Worm (Caenorhabditis elegans) whole organism, L2 larva: ENCODE data around the gene gcy-6.
"Not testable (repeated sequence)": the region's sequence is repeated elsewhere in the genome, so short reads cannot be mapped to it uniquely, and the experiment has no call there.

Experiments used
- C34F6.9 ChIP-seq: fragments of 150-350 bp; optimal IDR thresholded peaks from 2 replicates; lab custom pipeline; 2014; ENCODE audit warnings: missing biosample characterization, missing genetic modification characterization
- F13H6.1 ChIP-seq: sonication (generic microtip); optimal IDR thresholded peaks from 2 replicates; lab custom pipeline; 2016; ENCODE audit warnings: missing genetic modification characterization, missing compliant biosample characterization
- R02D3.7 ChIP-seq: fragments of 150-350 bp; optimal IDR thresholded peaks from 2 replicates; lab custom pipeline; 2014; ENCODE audit warnings: missing biosample characterization, missing genetic modification characterization
- Y55F3AM.14 ChIP-seq: fragments of 200-800 bp; sonication (Bioruptor generic); optimal IDR thresholded peaks from 2 replicates; lab custom pipeline; 2018; ENCODE audit warnings: mild to moderate bottlenecking, missing genetic modification characterization, missing compliant biosample characterization
- alr-1 ChIP-seq: fragments of 150-350 bp; optimal IDR thresholded peaks from 2 replicates; lab custom pipeline; 2014; ENCODE audit warnings: missing biosample characterization, missing genetic modification characterization
- aly-2 ChIP-seq: fragments of 150-350 bp; optimal IDR thresholded peaks from 2 replicates; lab custom pipeline; 2014; ENCODE audit warnings: missing biosample characterization, missing genetic modification characterization
- ama-1 ChIP-seq: fragments of 150-350 bp; optimal IDR thresholded peaks from 2 replicates; lab custom pipeline; 2018; ENCODE audit warnings: inconsistent platforms
- blmp-1 ChIP-seq: sonication (generic microtip); optimal IDR thresholded peaks from 2 replicates; lab custom pipeline; 2017; ENCODE audit warnings: missing genetic modification characterization, mild to moderate bottlenecking, missing compliant biosample characterization, antibody characterized with exemption, moderate library complexity; ENCODE audit not compliant: insufficient read depth
- ceh-16 ChIP-seq: fragments of 150-350 bp; optimal IDR thresholded peaks from 2 replicates; lab custom pipeline; 2014; ENCODE audit warnings: missing biosample characterization, missing genetic modification characterization
- ceh-82 ChIP-seq: fragments of 150-350 bp; optimal IDR thresholded peaks from 2 replicates; lab custom pipeline; 2014; ENCODE audit warnings: missing biosample characterization, missing genetic modification characterization
- crh-2 ChIP-seq: sonication (generic microtip); optimal IDR thresholded peaks from 2 replicates; lab custom pipeline; 2017; ENCODE audit warnings: missing biosample characterization, missing genetic modification characterization
- dmd-4 ChIP-seq: sonication (generic microtip); optimal IDR thresholded peaks from 2 replicates; lab custom pipeline; 2017; ENCODE audit warnings: missing biosample characterization, missing genetic modification characterization
- egl-27 ChIP-seq: sonication (generic microtip); optimal IDR thresholded peaks from 3 replicates; lab custom pipeline; 2017; ENCODE audit warnings: missing biosample characterization, missing genetic modification reagents, missing genetic modification characterization
- elt-3 ChIP-seq: sonication (generic microtip); optimal IDR thresholded peaks from 2 replicates; lab custom pipeline; 2017; ENCODE audit warnings: missing biosample characterization, missing genetic modification characterization
- fos-1 ChIP-seq: fragments of 150-350 bp; optimal IDR thresholded peaks from 2 replicates; lab custom pipeline; 2014; ENCODE audit warnings: missing biosample characterization, missing genetic modification characterization
- gmeb-1 ChIP-seq: fragments of 150-350 bp; optimal IDR thresholded peaks from 2 replicates; lab custom pipeline; 2014; ENCODE audit warnings: missing biosample characterization, missing genetic modification characterization
- lin-11 ChIP-seq: fragments of 150-350 bp; sonication (generic microtip); optimal IDR thresholded peaks from 2 replicates; lab custom pipeline; 2014; ENCODE audit warnings: missing biosample characterization, missing genetic modification characterization, inconsistent platforms, mixed read lengths
- lin-13 ChIP-seq: fragments of 150-350 bp; optimal IDR thresholded peaks from 2 replicates; lab custom pipeline; 2014; ENCODE audit warnings: missing biosample characterization, missing genetic modification reagents, missing genetic modification characterization
- lsy-2 ChIP-seq, 2 experiments: fragments of 150-350 bp in 1 of 2; sonication (generic microtip) in 1 of 2; optimal IDR thresholded peaks; 2 replicates each; lab custom pipeline; 2014 to 2017; ENCODE audit warnings: missing biosample characterization in 2 of 2, missing genetic modification characterization in 2 of 2
- mab-5 ChIP-seq: fragments of 150-350 bp; optimal IDR thresholded peaks from 2 replicates; lab custom pipeline; 2014; ENCODE audit warnings: missing biosample characterization, missing genetic modification characterization
- mbf-1 ChIP-seq: sonication (generic microtip); optimal IDR thresholded peaks from 2 replicates; lab custom pipeline; 2017; ENCODE audit warnings: missing biosample characterization, missing genetic modification characterization
- nhr-10 ChIP-seq: sonication (generic microtip); optimal IDR thresholded peaks from 2 replicates; lab custom pipeline; 2017; ENCODE audit warnings: missing biosample characterization, missing genetic modification characterization
- nhr-11 ChIP-seq: fragments of 150-350 bp; optimal IDR thresholded peaks from 2 replicates; lab custom pipeline; 2014; ENCODE audit warnings: missing biosample characterization, missing genetic modification characterization
- nhr-12 ChIP-seq: fragments of 150-350 bp; optimal IDR thresholded peaks from 2 replicates; lab custom pipeline; 2014; ENCODE audit warnings: missing biosample characterization, missing genetic modification characterization
- nhr-129 ChIP-seq: fragments of 150-350 bp; optimal IDR thresholded peaks from 2 replicates; lab custom pipeline; 2014; ENCODE audit warnings: missing biosample characterization, missing genetic modification characterization
- nhr-21 ChIP-seq: fragments of 150-350 bp; optimal IDR thresholded peaks from 2 replicates; lab custom pipeline; 2014; ENCODE audit warnings: missing biosample characterization, missing genetic modification characterization
- nhr-25 ChIP-seq: fragments of 150-350 bp; sonication (generic microtip); optimal IDR thresholded peaks from 3 replicates; lab custom pipeline; 2014; ENCODE audit warnings: missing biosample characterization, missing genetic modification characterization
- nhr-6 ChIP-seq: fragments of 150-350 bp; optimal IDR thresholded peaks from 2 replicates; lab custom pipeline; 2014; ENCODE audit warnings: missing biosample characterization, missing genetic modification characterization
- peb-1 ChIP-seq: fragments of 150-350 bp; optimal IDR thresholded peaks from 2 replicates; lab custom pipeline; 2014; ENCODE audit warnings: missing biosample characterization, missing genetic modification characterization
- sem-4 ChIP-seq: fragments of 150-350 bp; optimal IDR thresholded peaks from 2 replicates; lab custom pipeline; 2014; ENCODE audit warnings: missing biosample characterization, missing genetic modification reagents, missing genetic modification characterization
- skn-1 ChIP-seq: sonication (generic microtip); optimal IDR thresholded peaks from 2 replicates; lab custom pipeline; 2017; ENCODE audit warnings: missing biosample characterization, missing genetic modification characterization
- sma-3 ChIP-seq: sonication (generic microtip); optimal IDR thresholded peaks from 2 replicates; lab custom pipeline; 2016; ENCODE audit warnings: missing genetic modification reagents, missing genetic modification characterization, missing compliant biosample characterization
- sma-9 ChIP-seq, 2 experiments: fragments of 150-350 bp in 1 of 2; sonication (generic microtip) in 1 of 2; optimal IDR thresholded peaks; 2 replicates each; lab custom pipeline; 2014 to 2016; ENCODE audit warnings: missing genetic modification characterization in 2 of 2, mild to moderate bottlenecking in 1 of 2, missing biosample characterization in 1 of 2, missing compliant biosample characterization in 1 of 2, missing genetic modification reagents in 1 of 2, moderate library complexity in 1 of 2
- snpc-4 ChIP-seq: fragments of 150-350 bp; optimal IDR thresholded peaks from 2 replicates; lab custom pipeline; 2014; ENCODE audit warnings: missing biosample characterization, missing genetic modification characterization
- unc-39 ChIP-seq: fragments of 150-350 bp; optimal IDR thresholded peaks from 2 replicates; lab custom pipeline; 2014; ENCODE audit warnings: missing biosample characterization, missing genetic modification characterization
- unc-55 ChIP-seq: fragments of 150-350 bp; sonication (generic microtip); optimal IDR thresholded peaks from 3 replicates; lab custom pipeline; 2014; ENCODE audit warnings: missing biosample characterization, missing genetic modification reagents, missing genetic modification characterization
- unc-62 ChIP-seq: fragments of 150-350 bp; optimal IDR thresholded peaks from 2 replicates; lab custom pipeline; 2014; ENCODE audit warnings: missing biosample characterization, missing genetic modification reagents, missing genetic modification characterization
- zag-1 ChIP-seq: fragments of 150-350 bp; optimal IDR thresholded peaks from 2 replicates; lab custom pipeline; 2014; ENCODE audit warnings: missing biosample characterization, missing genetic modification characterization
- ztf-11 ChIP-seq: sonication (generic microtip); optimal IDR thresholded peaks from 2 replicates; lab custom pipeline; 2017; ENCODE audit warnings: missing biosample characterization, missing genetic modification characterization
- ztf-4 ChIP-seq: fragments of 150-350 bp; optimal IDR thresholded peaks from 2 replicates; lab custom pipeline; 2014; ENCODE audit warnings: missing biosample characterization, missing genetic modification characterization

gcy-6 gene

ce11 chrV:10350054-10350453 is 36.2 kb upstream of the gcy-6 start, which contains the start of gene K07C5.9:
Gene K07C5.9 (minus strand): TSS chrV:10350154.
- TF ChIP-seq peb-1 (tag; lab: Kevin White, UChicago) (no peak), ceh-82 (tag; lab: Kevin White, UChicago) (no peak), nhr-25 (tag; lab: Kevin White, UChicago) (no peak), R02D3.7 (tag; lab: Kevin White, UChicago) (no peak), unc-39 (tag; lab: Kevin White, UChicago) (no peak), lin-11 (no peak), ama-1 (lab: Kevin White, UChicago) (no peak), blmp-1 (tag; lab: Kevin White, UChicago) (no peak), skn-1 (no peak), unc-55 (no peak), fos-1 (tag; lab: Kevin White, UChicago) (no peak), egl-27 (tag; lab: Kevin White, UChicago) (no peak), gmeb-1 (no peak)

ce11 chrV:10342904-10343303 is 29.1 kb upstream of the gcy-6 start, which contains the start of gene K07C5.3:
Gene K07C5.3 (plus strand): TSS chrV:10343032.
- TF ChIP-seq nhr-10 (tag; lab: Kevin White, UChicago) (no peak), nhr-6 (no peak), alr-1 (no peak), sma-9 (GFP tag; optimal IDR thresholded peaks at IDR 0.05; lab: Kevin White, UChicago) (no peak), sma-9 (tag; optimal IDR thresholded peaks at IDR 0.05; lab: Kevin White, UChicago) (no peak), C34F6.9 (no peak), blmp-1 (tag; lab: Kevin White, UChicago) (no peak), zag-1 (tag; lab: Kevin White, UChicago) (no peak), nhr-11 (tag; lab: Kevin White, UChicago) (no peak), dmd-4 (tag; lab: Kevin White, UChicago) (no peak), elt-3 (tag; lab: Kevin White, UChicago) (no peak), nhr-21 (no peak), crh-2 (no peak)
- TF ChIP-seq, all 48 proteins: peak for 0

- TF ChIP-seq F13H6.1 (peak; percentile 77), blmp-1 (tag; lab: Kevin White, UChicago) (peak; percentile 4), sma-9 (GFP tag; optimal IDR thresholded peaks at IDR 0.05; lab: Kevin White, UChicago) (peak; percentile 74), lin-13 (peak; percentile 62), gmeb-1 (peak; percentile 69), nhr-129 (tag; lab: Kevin White, UChicago) (peak; percentile 45), unc-55 (peak; percentile 42), C34F6.9 (peak; percentile 36), sem-4 (peak; percentile 55), lsy-2 (tag; optimal IDR thresholded peaks at IDR 0.05; lab: Kevin White, UChicago) (peak; percentile 42 to 61), nhr-25 (tag; lab: Kevin White, UChicago) (peak; percentile 27), mab-5 (peak; percentile 30), sma-3 (peak; percentile 66), crh-2 (peak; percentile 31), Y55F3AM.14 (GFP tag; lab: Kevin White, UChicago) (peak; percentile 33)
- not testable (repeated sequence) for TF ChIP-seq sma-9 (tag; optimal IDR thresholded peaks at IDR 0.05; lab: Kevin White, UChicago)
Observed at ce11 chrV:10341905-10342328, 28.1 kb upstream of the gcy-6 start, which contains the start of gene K07C5.13. Gene K07C5.13 (plus strand): TSS chrV:10342055.

ce11 chrV:10339200-10339599 is 25.3 kb upstream of the gcy-6 start, which contains the start of gene K07C5.2:
Gene K07C5.2 (plus strand): TSS chrV:10339500.
- no peak for TF ChIP-seq aly-2 (tag; lab: Kevin White, UChicago)
- TF ChIP-seq unc-62 = no peak
- no peak for TF ChIP-seq elt-3 (tag; lab: Kevin White, UChicago)
- no peak for TF ChIP-seq peb-1 (tag; lab: Kevin White, UChicago)
- TF ChIP-seq snpc-4 = no peak
- TF ChIP-seq mbf-1 (tag; lab: Kevin White, UChicago) = no peak
- TF ChIP-seq ceh-16 (tag; lab: Kevin White, UChicago) = no peak
- TF ChIP-seq nhr-25 (tag; lab: Kevin White, UChicago) = no peak
- TF ChIP-seq nhr-12 (tag; lab: Kevin White, UChicago) = no peak
- no peak for TF ChIP-seq ztf-4 (tag; lab: Kevin White, UChicago)
- TF ChIP-seq ztf-11 (tag; lab: Kevin White, UChicago) = no peak
- TF ChIP-seq gmeb-1 = no peak
- no peak for TF ChIP-seq skn-1
- TF ChIP-seq lin-11 = no peak
- TF ChIP-seq, all 48 proteins: peak for 0
